Worm (Caenorhabditis elegans) whole organism, early embryonic: ENCODE data around the gene csc-1.

ENCODE experiments used
- B0310.2 ChIP-seq: sonication (generic microtip); optimal IDR thresholded peaks from 2 replicates; lab custom pipeline; 2016; ENCODE audit warnings: mild to moderate bottlenecking, missing genetic modification characterization, missing compliant biosample characterization
- F13C5.2 ChIP-seq: sonication (generic microtip); optimal IDR thresholded peaks from 2 replicates; lab custom pipeline; 2017; ENCODE audit warnings: mild to moderate bottlenecking, missing genetic modification characterization, inconsistent platforms, missing compliant biosample characterization
- ama-1 ChIP-seq: fragments of 150-350 bp; optimal IDR thresholded peaks from 2 replicates; lab custom pipeline; 2014
- ceh-13 ChIP-seq: fragments of 200-800 bp; sonication (Bioruptor generic); optimal IDR thresholded peaks from 2 replicates; lab custom pipeline; 2018; ENCODE audit warnings: mild to moderate bottlenecking, missing genetic modification characterization, missing compliant biosample characterization
- ceh-36 ChIP-seq: sonication (generic microtip); optimal IDR thresholded peaks from 2 replicates; lab custom pipeline; 2016; ENCODE audit warnings: missing genetic modification characterization, inconsistent platforms, missing compliant biosample characterization
- ets-7 ChIP-seq: sonication (generic microtip); optimal IDR thresholded peaks from 2 replicates; lab custom pipeline; 2016; ENCODE audit warnings: missing genotype, missing genetic modification characterization, missing compliant biosample characterization
- flt-1 ChIP-seq: fragments of 200-800 bp; sonication (Bioruptor generic); IDR thresholded peaks from 2 replicates; pipeline ENCODE4 v1.3.6; 2022; ENCODE audit warnings: missing genetic modification characterization, missing compliant biosample characterization
- hmbx-1 ChIP-seq: sonication (generic microtip); optimal IDR thresholded peaks from 2 replicates; lab custom pipeline; 2016; ENCODE audit warnings: mild to moderate bottlenecking, missing genetic modification characterization, missing compliant biosample characterization
- hmg-4 ChIP-seq: fragments of 200-800 bp; sonication (Bioruptor generic); optimal IDR thresholded peaks from 2 replicates; lab custom pipeline; 2018; ENCODE audit warnings: mild to moderate bottlenecking, missing genetic modification characterization, missing compliant biosample characterization
- pes-1 ChIP-seq: fragments of 200-800 bp; sonication (Bioruptor generic); IDR thresholded peaks from 2 replicates; pipeline ENCODE4 v1.3.6; 2022; ENCODE audit warnings: missing genetic modification reagents, missing genetic modification characterization, missing compliant biosample characterization
- scrt-1 ChIP-seq: fragments of 200-800 bp; sonication (Bioruptor generic); IDR thresholded peaks from 2 replicates; pipeline ENCODE4 v1.3.6; 2022; ENCODE audit warnings: missing genetic modification characterization, missing compliant biosample characterization
- tbx-37 ChIP-seq: fragments of 200-800 bp; sonication (Bioruptor generic); conservative IDR thresholded peaks from 2 replicates; pipeline ENCODE4 v1.3.6; 2022; ENCODE audit warnings: missing genetic modification reagents, missing genetic modification characterization, missing compliant biosample characterization
- tra-4 ChIP-seq: sonication (generic microtip); optimal IDR thresholded peaks from 2 replicates; lab custom pipeline; 2017; ENCODE audit warnings: missing genetic modification characterization, missing compliant biosample characterization

DNA sequence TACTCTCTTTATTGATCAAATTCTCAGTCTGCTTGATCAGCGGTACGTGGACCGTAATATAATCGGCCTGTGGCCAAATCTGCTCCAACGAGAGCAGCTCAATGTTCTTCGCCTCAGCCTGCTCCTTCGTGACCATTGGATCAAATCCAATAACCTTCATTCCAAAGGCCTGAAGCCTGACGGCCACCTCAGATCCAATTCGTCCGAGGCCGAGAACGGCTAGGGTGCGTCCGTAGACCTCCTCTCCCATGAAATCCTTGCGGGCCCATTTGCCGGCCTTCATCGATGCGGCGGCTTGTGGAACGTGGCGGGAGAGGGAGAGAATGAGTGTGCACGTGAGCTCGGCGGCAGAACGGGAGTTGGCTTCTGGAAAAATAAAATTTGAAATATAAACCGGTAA is 40.7 kb downstream of the csc-1 start:
- TF ChIP-seq hmbx-1 (tag; lab: Kevin White, UChicago) (no peak), ama-1 (lab: Kevin White, UChicago) (no peak), F13C5.2 (tag; lab: Kevin White, UChicago) (no peak), tbx-37 (no peak), flt-1 (GFP tag; lab: Robert Waterston, UW) (no peak), scrt-1 (GFP tag; lab: Robert Waterston, UW) (no peak), B0310.2 (tag; lab: Kevin White, UChicago) (no peak), ceh-36 (tag; lab: Kevin White, UChicago) (no peak), hmg-4 (no peak), ceh-13 (GFP tag; lab: Kevin White, UChicago) (no peak), tra-4 (tag; lab: Kevin White, UChicago) (no peak), ets-7 (no peak), pes-1 (GFP tag; lab: Robert Waterston, UW) (no peak)
